Worm (Caenorhabditis elegans): ENCODE data around the gene lbp-7.

The lbp-7 gene

DNA sequence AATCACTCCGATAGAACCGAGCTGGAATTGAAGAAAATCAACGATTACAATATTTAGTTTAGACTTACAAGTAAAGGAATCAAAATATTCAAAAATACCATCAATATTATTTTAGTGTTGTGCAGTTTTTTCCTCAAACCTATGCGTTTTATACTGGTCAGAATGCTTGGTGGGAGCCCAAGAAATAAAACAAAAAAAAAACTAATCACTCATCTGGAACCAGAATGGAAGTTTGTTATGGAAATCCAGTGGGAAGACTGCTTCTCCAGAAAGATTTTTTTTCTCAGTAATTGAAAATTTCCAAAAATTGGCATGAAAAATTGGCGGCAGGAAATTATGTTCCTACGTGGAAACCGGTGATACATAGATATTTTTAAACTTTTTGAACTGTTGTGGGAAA, 23.0 kb upstream of the lbp-7 start, which contains the start of gene srx-134:
Gene srx-134, minus strand, starts transcription at position 101 of the 400 bp plus-strand sequence.
- TF ChIP-seq nfya-1 (tag; optimal IDR thresholded peaks at IDR 0.05) (no peak), lim-6 (tag; optimal IDR thresholded peaks at IDR 0.05) (no peak), ref-2 (tag; optimal IDR thresholded peaks at IDR 0.05) (no peak), odd-2 (tag; optimal IDR thresholded peaks at IDR 0.05) (no peak), K02D7.2 (tag; optimal IDR thresholded peaks at IDR 0.05) (no peak), tbx-2 (tag; optimal IDR thresholded peaks at IDR 0.05) (no peak), elt-2 (tag; optimal IDR thresholded peaks at IDR 0.05) (no peak), ceh-45 (GFP tag; IDR thresholded peaks at IDR 0.05) (no peak), ceh-18 (tag; optimal IDR thresholded peaks at IDR 0.05) (no peak), hlh-8 (tag; optimal IDR thresholded peaks at IDR 0.05) (no peak), pros-1 (tag; optimal IDR thresholded peaks at IDR 0.05) (no peak), pat-9 (tag; optimal IDR thresholded peaks at IDR 0.05) (no peak), ttx-3 (tag; optimal IDR thresholded peaks at IDR 0.05) (no peak), ceh-24 (tag; optimal IDR thresholded peaks at IDR 0.05) (no peak)

DNA sequence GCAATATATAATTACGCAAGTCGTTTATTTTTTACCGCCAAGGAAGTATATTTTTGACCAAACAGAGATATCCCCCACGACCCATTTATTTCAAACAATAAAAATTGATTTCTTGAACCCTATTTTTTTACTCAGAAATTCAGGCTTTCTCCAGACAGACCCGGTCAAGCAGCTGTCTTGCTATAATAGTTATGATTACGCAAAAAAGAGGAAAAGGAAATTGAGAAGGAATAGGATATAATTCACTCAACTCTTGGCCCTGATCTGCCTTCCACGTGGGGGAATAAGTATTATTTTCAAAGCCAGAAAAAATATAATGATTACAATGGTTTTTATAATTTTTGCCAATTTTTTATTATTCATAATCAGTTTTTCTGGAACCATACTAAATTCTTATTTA, 22.2 kb upstream of the lbp-7 start, which contains the start of gene srx-136:
Gene srx-136, plus strand, starts transcription at position 301 of the 400 bp plus-strand sequence.
- no peak for TF ChIP-seq ets-4 (tag; optimal IDR thresholded peaks at IDR 0.05)
- TF ChIP-seq fkh-10 (GFP tag; optimal IDR thresholded peaks at IDR 0.05) = no peak
- TF ChIP-seq pax-1 (tag; optimal IDR thresholded peaks at IDR 0.05) = no peak
- TF ChIP-seq C08G9.2 (tag; optimal IDR thresholded peaks at IDR 0.05) = no peak
- no peak for TF ChIP-seq unc-3 (GFP tag; conservative IDR thresholded peaks at IDR 0.05)
- TF ChIP-seq unc-3 (tag; optimal IDR thresholded peaks at IDR 0.05) = no peak
- no peak for TF ChIP-seq madf-2 (tag; optimal IDR thresholded peaks at IDR 0.05)
- no peak for TF ChIP-seq elt-2 (tag; optimal IDR thresholded peaks at IDR 0.05)
- TF ChIP-seq dmd-4 (tag; optimal IDR thresholded peaks at IDR 0.05; ENCODE audit: borderline replicate concordance) = no peak
- TF ChIP-seq odd-2 (tag; optimal IDR thresholded peaks at IDR 0.05) = no peak
- no peak for TF ChIP-seq pqm-1 (tag; optimal IDR thresholded peaks at IDR 0.05)
- no peak for TF ChIP-seq ceh-19 (GFP tag; optimal IDR thresholded peaks at IDR 0.05)
- TF ChIP-seq ttx-3 (tag; optimal IDR thresholded peaks at IDR 0.05) = no peak
- TF ChIP-seq elt-4 (tag; optimal IDR thresholded peaks at IDR 0.05) = no peak
- no peak for TF ChIP-seq ceh-18 (tag; optimal IDR thresholded peaks at IDR 0.05)
- TF ChIP-seq pros-1 (tag; optimal IDR thresholded peaks at IDR 0.05) = no peak

- TF ChIP-seq dve-1 (tag; optimal IDR thresholded peaks at IDR 0.05) = no peak
- TF ChIP-seq ceh-18 (tag; optimal IDR thresholded peaks at IDR 0.05) = no peak
- TF ChIP-seq pqm-1 (tag; optimal IDR thresholded peaks at IDR 0.05) = no peak
- no peak for TF ChIP-seq ama-1 (optimal IDR thresholded peaks at IDR 0.05)
- no peak for TF ChIP-seq pat-9 (tag; optimal IDR thresholded peaks at IDR 0.05)
- TF ChIP-seq ceh-6 (GFP tag; optimal IDR thresholded peaks at IDR 0.05) = no peak
- no peak for TF ChIP-seq zip-5 (tag; optimal IDR thresholded peaks at IDR 0.05)
- no peak for TF ChIP-seq K09A11.1 (tag; optimal IDR thresholded peaks at IDR 0.05; ENCODE audit: insufficient read depth)
- no peak for TF ChIP-seq nhr-11 (tag; optimal IDR thresholded peaks at IDR 0.05)
- no peak for TF ChIP-seq hlh-30 (tag; optimal IDR thresholded peaks at IDR 0.05; ENCODE audit: insufficient read depth)
- no peak for TF ChIP-seq pag-3 (tag; optimal IDR thresholded peaks at IDR 0.05; ENCODE audit: borderline replicate concordance)
- no peak for TF ChIP-seq sdc-2 (tag; optimal IDR thresholded peaks at IDR 0.05)
- no peak for TF ChIP-seq unc-3 (GFP tag; conservative IDR thresholded peaks at IDR 0.05)
- no peak for TF ChIP-seq unc-3 (tag; optimal IDR thresholded peaks at IDR 0.05)
- TF ChIP-seq pha-4 (tag; optimal IDR thresholded peaks at IDR 0.05) = no peak
- no peak for TF ChIP-seq hlh-8 (tag; optimal IDR thresholded peaks at IDR 0.05)
Measured at ce11 chrV:13858906-13859305, 20.4 kb upstream of the lbp-7 start, which contains the start of gene srx-135. srx-135 (plus strand) TSS chrV:13859206.

DNA sequence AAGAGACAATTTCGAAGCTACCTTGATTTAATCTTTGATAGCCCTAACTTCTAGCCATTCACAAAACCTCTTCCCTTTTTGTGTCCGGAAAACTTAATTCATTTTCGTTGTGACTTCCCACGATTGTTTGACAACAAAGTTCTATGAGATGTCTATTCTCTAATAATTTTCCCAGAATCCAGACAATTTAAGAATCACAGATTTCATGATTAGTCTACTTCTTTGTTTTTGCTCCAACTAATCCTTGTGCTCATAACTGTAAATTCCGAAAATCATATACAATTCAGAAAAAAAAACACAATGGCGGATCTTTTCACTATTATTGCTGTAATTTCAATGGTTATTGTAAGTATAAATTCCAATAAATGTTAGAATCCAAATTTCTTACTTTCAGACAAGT, 16.8 kb upstream of the lbp-7 start, which contains the start of gene srx-137:
Gene srx-137, plus strand, starts transcription at position 301 of the 400 bp plus-strand sequence.
- TF ChIP-seq sdc-2 (tag; optimal IDR thresholded peaks at IDR 0.05) (no peak), ttx-3 (tag; optimal IDR thresholded peaks at IDR 0.05) (no peak)
